Fruit fly (Drosophila melanogaster): ENCODE results near the gene CG1662.

Gene CG1662

dm6 chrX:13376520-13376919 is 10.8 kb upstream of the CG1662 start:
- TF ChIP-seq CG8290 (GFP tag; optimal IDR thresholded peaks at IDR 0.05), result no peak
- peak in 1 of 2 experiments; percentile 43 for TF ChIP-seq CG8290 (tag; optimal IDR thresholded peaks at IDR 0.05)
- TF ChIP-seq CG13287 (GFP tag; IDR thresholded peaks at IDR 0.05; ENCODE audit: partially characterized antibody), result no peak
- no peak for TF ChIP-seq CG11504 (tag; optimal IDR thresholded peaks at IDR 0.05)
- peak; percentile 11 for TF ChIP-seq PHDP (tag; optimal IDR thresholded peaks at IDR 0.05)
- TF ChIP-seq HmgZ (tag; optimal IDR thresholded peaks at IDR 0.05), result peak; percentile 19
- no peak for TF ChIP-seq Side (GFP tag; optimal IDR thresholded peaks at IDR 0.05)
- peak; percentile 26 for TF ChIP-seq nom (GFP tag; optimal IDR thresholded peaks at IDR 0.05)
- peak; percentile 27 for TF ChIP-seq HHEX (GFP tag; optimal IDR thresholded peaks at IDR 0.05)
- TF ChIP-seq Ravus (GFP tag; IDR thresholded peaks at IDR 0.05), result no peak
- TF ChIP-seq CG8765 (GFP tag; IDR thresholded peaks at IDR 0.05), result no peak
- peak; percentile 2 for TF ChIP-seq sug (tag; optimal IDR thresholded peaks at IDR 0.05)
- 0 out of 2 replicates have a peak, but pooled peaks have one; percentile 10 for TF ChIP-seq CG6689 (GFP tag; IDR thresholded peaks at IDR 0.05)
- peak; percentile 30; the same call in 1 of the 2 replicates for TF ChIP-seq Atf6 (GFP tag; IDR thresholded peaks at IDR 0.05)
- TF ChIP-seq br (optimal IDR thresholded peaks at IDR 0.05), result no peak
- peak; percentile 63 for TF ChIP-seq sens (GFP tag)
- peak; percentile 44 for TF ChIP-seq CG3281 (GFP tag; optimal IDR thresholded peaks at IDR 0.05)
- no peak for TF ChIP-seq CG13894 (tag; optimal IDR thresholded peaks at IDR 0.05)
- no peak for TF ChIP-seq eyg (GFP tag; optimal IDR thresholded peaks at IDR 0.05)
- no peak for TF ChIP-seq fru (optimal IDR thresholded peaks at IDR 0.05)
- peak; percentile 3 for TF ChIP-seq CG1603 (tag; optimal IDR thresholded peaks at IDR 0.05)
- peak; percentile 37 for TF ChIP-seq CG9727 (GFP tag; optimal IDR thresholded peaks at IDR 0.05)
- TF ChIP-seq CG12769 (tag; optimal IDR thresholded peaks at IDR 0.05), result peak; percentile 46
- peak; percentile 18 for TF ChIP-seq Bteb2 (GFP tag; optimal IDR thresholded peaks at IDR 0.05)
- peak; percentile 16; the same call in 1 of the 2 replicates for TF ChIP-seq CG14014 (GFP tag; IDR thresholded peaks at IDR 0.05)
- TF ChIP-seq CG4707 (GFP tag; optimal IDR thresholded peaks at IDR 0.05), result no peak
- TF ChIP-seq pb (GFP tag; optimal IDR thresholded peaks at IDR 0.05), result no peak
- TF ChIP-seq Dbx (GFP tag; IDR thresholded peaks at IDR 0.05), result 0 out of 3 replicates have a peak, but pooled peaks have one; percentile 8
- TF ChIP-seq Trl (optimal IDR thresholded peaks at IDR 0.05), result no peak
- peak; percentile 21 for TF ChIP-seq Trl (GFP tag; optimal IDR thresholded peaks at IDR 0.05)
- TF ChIP-seq E2f1 (GFP tag; IDR thresholded peaks at IDR 0.05), result peak; percentile 17; the same call in 1 of the 2 replicates
- TF ChIP-seq CG15011 (GFP tag; optimal IDR thresholded peaks at IDR 0.05), result peak; percentile 6
- peak; percentile 26 for TF ChIP-seq CG17385 (GFP tag; optimal IDR thresholded peaks at IDR 0.05)
- TF ChIP-seq CG8388 (GFP tag; optimal IDR thresholded peaks at IDR 0.05), result peak; percentile 12
- TF ChIP-seq yki (optimal IDR thresholded peaks at IDR 0.05), result no peak
- TF ChIP-seq Hr78 (GFP tag; optimal IDR thresholded peaks at IDR 0.05), result no peak
- peak; percentile 39; the same call in 1 of the 2 replicates for TF ChIP-seq Rfx (GFP tag; IDR thresholded peaks at IDR 0.05)
- no peak for TF ChIP-seq CkIIα-i1 (GFP tag; IDR thresholded peaks at IDR 0.05)
- TF ChIP-seq caup (GFP tag; optimal IDR thresholded peaks at IDR 0.05; ENCODE audit: severe bottlenecking), result peak; percentile 25
- peak; percentile 47 for TF ChIP-seq gem (tag; optimal IDR thresholded peaks at IDR 0.05)
- TF ChIP-seq crp (GFP tag; optimal IDR thresholded peaks at IDR 0.05), result no peak
- TF ChIP-seq CG2120 (GFP tag; optimal IDR thresholded peaks at IDR 0.05), result peak; percentile 71
- peak; percentile 46; the same call in 1 of the 2 replicates for TF ChIP-seq slbo (GFP tag; IDR thresholded peaks at IDR 0.05)
- peak; percentile 20 for TF ChIP-seq CG8924 (tag; optimal IDR thresholded peaks at IDR 0.05)
- peak; percentile 8 for TF ChIP-seq CG12155 (GFP tag; optimal IDR thresholded peaks at IDR 0.05)
- TF ChIP-seq eve (GFP tag; optimal IDR thresholded peaks at IDR 0.05), result peak in 1 of 2 experiments; percentile 18
- no peak for TF ChIP-seq seq (GFP tag; IDR thresholded peaks at IDR 0.05)
- peak; percentile 51; the same call in 2 of the 3 replicates for TF ChIP-seq row (GFP tag; IDR thresholded peaks at IDR 0.05)
- no peak for TF ChIP-seq gcm (GFP tag; optimal IDR thresholded peaks at IDR 0.05)
- TF ChIP-seq Med (GFP tag), result peak; percentile 86
- peak; percentile 69 for TF ChIP-seq exex (tag; optimal IDR thresholded peaks at IDR 0.05)
- TF ChIP-seq ap (GFP tag; IDR thresholded peaks at IDR 0.05), result no peak

All from whole organism, embryonic.